Fruit fly (Drosophila melanogaster): ENCODE measurements around the gene naz.

Gene naz

DNA sequence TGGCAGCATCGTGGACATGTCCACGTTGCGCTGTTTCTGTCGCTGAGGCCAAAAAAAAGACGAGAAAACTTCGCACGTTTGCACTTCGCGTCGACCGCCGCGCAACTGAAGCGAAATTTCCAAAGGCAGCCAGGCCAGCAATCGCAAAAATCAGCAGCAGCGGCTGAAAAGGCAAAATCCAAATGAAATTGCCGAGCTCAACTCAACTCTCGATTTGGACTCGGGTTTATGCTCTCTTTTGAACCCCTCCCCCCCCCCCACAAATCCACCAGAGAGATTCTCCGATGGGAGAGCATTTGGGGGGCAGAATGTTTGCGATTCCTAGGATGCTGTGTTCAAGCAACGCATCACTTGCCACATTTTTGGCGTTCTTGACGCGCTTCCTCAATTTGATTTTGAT is 14.4 kb downstream of the naz start, which contains the start of gene PKD:
TSS of gene PKD (minus strand) at position 88 of the 400 bp plus-strand sequence.
- no peak for TF ChIP-seq CG18599 (GFP tag; optimal IDR thresholded peaks at IDR 0.05)
- no peak for TF ChIP-seq nerfin-1 (tag; optimal IDR thresholded peaks at IDR 0.05)
- no peak for TF ChIP-seq CG17829 (tag; optimal IDR thresholded peaks at IDR 0.05)
- peak; percentile 9; the same call in 1 of the 2 replicates for TF ChIP-seq Scr (GFP tag; IDR thresholded peaks at IDR 0.05; ENCODE audit: partially characterized antibody)
- TF ChIP-seq Deaf1 (tag; optimal IDR thresholded peaks at IDR 0.05) = peak; percentile 87
- no peak for TF ChIP-seq CG14860 (GFP tag; IDR thresholded peaks at IDR 0.05; ENCODE audit: partially characterized antibody)
- TF ChIP-seq CG14050 (GFP tag; IDR thresholded peaks at IDR 0.05) = no peak
- TF ChIP-seq wdn (GFP tag; IDR thresholded peaks at IDR 0.05) = 0 out of 2 replicates have a peak, but pooled peaks have one; percentile 36
- TF ChIP-seq CG42726 (GFP tag; IDR thresholded peaks at IDR 0.05; ENCODE audit: partially characterized antibody) = peak; percentile 51; the same call in 1 of the 2 replicates
- 0 out of 4 replicates have a peak, but pooled peaks have one; percentile 53 for TF ChIP-seq chinmo (GFP tag; IDR thresholded peaks at IDR 0.05; ENCODE audit: partially characterized antibody)
- TF ChIP-seq Drgx (GFP tag; IDR thresholded peaks at IDR 0.05) = peak; percentile 41; the same call in 1 of the 2 replicates
- TF ChIP-seq h (optimal IDR thresholded peaks at IDR 0.05) = no peak
- peak; percentile 8; the same call in 1 of the 2 replicates for TF ChIP-seq CG13287 (GFP tag; IDR thresholded peaks at IDR 0.05; ENCODE audit: partially characterized antibody)
- TF ChIP-seq Atf-2 (GFP tag; optimal IDR thresholded peaks at IDR 0.05) = no peak
- TF ChIP-seq CG1647 (GFP tag; optimal IDR thresholded peaks at IDR 0.05) = no peak
- TF ChIP-seq CG14710 (tag; optimal IDR thresholded peaks at IDR 0.05) = no peak
- no peak for TF ChIP-seq Poxn (GFP tag; IDR thresholded peaks at IDR 0.05)
- peak; percentile 1 for TF ChIP-seq CG12071 (GFP tag; optimal IDR thresholded peaks at IDR 0.05)
- TF ChIP-seq Bdp1 (GFP tag; optimal IDR thresholded peaks at IDR 0.05) = no peak
- no peak for TF ChIP-seq Hr51 (GFP tag; optimal IDR thresholded peaks at IDR 0.05)
- no peak for TF ChIP-seq Dip2 (GFP tag; IDR thresholded peaks at IDR 0.05)
- no peak for TF ChIP-seq Pdp1 (GFP tag; optimal IDR thresholded peaks at IDR 0.05)
- no peak for TF ChIP-seq CG2875 (GFP tag; optimal IDR thresholded peaks at IDR 0.05)
- peak; percentile 28; the same call in 1 of the 2 replicates for TF ChIP-seq Adf1 (GFP tag; IDR thresholded peaks at IDR 0.05)
- no peak for TF ChIP-seq hkb (optimal IDR thresholded peaks at IDR 0.05)
- TF ChIP-seq hkb (GFP tag; IDR thresholded peaks at IDR 0.05) = 0 out of 2 replicates have a peak, but pooled peaks have one; percentile 13
- no peak for TF ChIP-seq Doc2 (GFP tag; IDR thresholded peaks at IDR 0.05)
- peak; percentile 41 for TF ChIP-seq scrt (GFP tag; optimal IDR thresholded peaks at IDR 0.05)
- TF ChIP-seq CG15514 (GFP tag; optimal IDR thresholded peaks at IDR 0.05) = peak; percentile 1
- TF ChIP-seq Jarid2 (GFP tag; optimal IDR thresholded peaks at IDR 0.05) = peak; percentile 10
- TF ChIP-seq Med (GFP tag) = peak; percentile 65
- TF ChIP-seq CG9817 (tag; optimal IDR thresholded peaks at IDR 0.05) = no peak
- TF ChIP-seq pros (GFP tag; optimal IDR thresholded peaks at IDR 0.05) = no peak
- TF ChIP-seq hth (optimal IDR thresholded peaks at IDR 0.05) = no peak
- TF ChIP-seq crol (GFP tag; IDR thresholded peaks at IDR 0.05) = peak; percentile 77
- peak; percentile 28; the same call in 1 of the 2 replicates for TF ChIP-seq Rfx (GFP tag; IDR thresholded peaks at IDR 0.05)
- no peak for TF ChIP-seq CG9727 (GFP tag; optimal IDR thresholded peaks at IDR 0.05)
- TF ChIP-seq CG17912 (GFP tag; optimal IDR thresholded peaks at IDR 0.05) = no peak
- peak; percentile 80 for TF ChIP-seq abd-A (tag; optimal IDR thresholded peaks at IDR 0.05)
- no peak for TF ChIP-seq cato (GFP tag; optimal IDR thresholded peaks at IDR 0.05; ENCODE audit: borderline replicate concordance)
- no peak for TF ChIP-seq CG12299 (tag; optimal IDR thresholded peaks at IDR 0.05)
- no peak for TF ChIP-seq bigmax (GFP tag; optimal IDR thresholded peaks at IDR 0.05)
- no peak for TF ChIP-seq mld (GFP tag; IDR thresholded peaks at IDR 0.05; ENCODE audit: partially characterized antibody)
- TF ChIP-seq CG3726 (GFP tag; IDR thresholded peaks at IDR 0.05) = 0 out of 3 replicates have a peak, but pooled peaks have one; percentile 23
- TF ChIP-seq Myb (GFP tag; optimal IDR thresholded peaks at IDR 0.05) = no peak
- peak; percentile 24 for TF ChIP-seq CG34376 (GFP tag; optimal IDR thresholded peaks at IDR 0.05)
- TF ChIP-seq stwl (tag; optimal IDR thresholded peaks at IDR 0.05) = no peak
- 0 out of 2 replicates have a peak, but pooled peaks have one; percentile 14 for TF ChIP-seq CG9932 (GFP tag; IDR thresholded peaks at IDR 0.05)
- TF ChIP-seq sd (tag; optimal IDR thresholded peaks at IDR 0.05) = peak; percentile 71

Data from whole organism, embryonic.